Worm (Caenorhabditis elegans) whole organism, young adult: ENCODE data around the gene sms-5.

Source experiments
- F55B11.4 ChIP-seq: sonication (generic microtip); optimal IDR thresholded peaks from 2 replicates; lab custom pipeline; 2016; ENCODE audit warnings: missing compliant biosample characterization, missing genetic modification characterization, borderline replicate concordance; ENCODE audit not compliant: insufficient read depth
- Y56A3A.18 ChIP-seq: fragments of 200-800 bp; sonication (Bioruptor generic); IDR thresholded peaks from 2 replicates; pipeline ENCODE4 v1.3.6; 2022; ENCODE audit warnings: missing genetic modification reagents, missing genetic modification characterization, missing compliant biosample characterization
- akir-1 ChIP-seq: fragments of 200-800 bp; sonication (Bioruptor generic); optimal IDR thresholded peaks from 2 replicates; lab custom pipeline; 2018; ENCODE audit warnings: mild to moderate bottlenecking, missing genetic modification characterization, moderate library complexity, missing compliant biosample characterization
- ama-1 ChIP-seq, 3 experiments: fragments of 150-350 bp in 1 of 3; sonication (generic microtip) in 2 of 3; optimal IDR thresholded peaks; 2 replicates each; lab custom pipeline; 2014 to 2018; ENCODE audit warnings: missing biosample characterization in 2 of 3, missing genetic modification characterization in 2 of 3, missing genetic modification reagents in 2 of 3
- ceh-58 ChIP-seq: fragments of 200-800 bp; sonication (Bioruptor generic); IDR thresholded peaks from 2 replicates; pipeline ENCODE4 v1.3.6; 2022; ENCODE audit warnings: missing genetic modification characterization, missing compliant biosample characterization
- egl-18 ChIP-seq: fragments of 200-800 bp; sonication (Bioruptor generic); IDR thresholded peaks from 2 replicates; pipeline ENCODE4 v1.3.6; 2022; ENCODE audit warnings: missing genetic modification reagents, missing genetic modification characterization, missing compliant biosample characterization
- gei-17 ChIP-seq: fragments of 200-800 bp; sonication (Bioruptor generic); optimal IDR thresholded peaks from 2 replicates; lab custom pipeline; 2018; ENCODE audit warnings: mild to moderate bottlenecking, missing genetic modification characterization, missing compliant biosample characterization
- madf-3 ChIP-seq: fragments of 200-800 bp; sonication (Bioruptor generic); IDR thresholded peaks from 2 replicates; pipeline ENCODE4 v1.3.6; 2022; ENCODE audit warnings: missing genetic modification reagents, missing genetic modification characterization, missing compliant biosample characterization
- nhr-90 ChIP-seq: sonication (generic microtip); optimal IDR thresholded peaks from 2 replicates; lab custom pipeline; 2016; ENCODE audit warnings: missing genotype, mild to moderate bottlenecking, missing genetic modification characterization, missing compliant biosample characterization
- snpc-1.3 ChIP-seq: sonication (generic microtip); optimal IDR thresholded peaks from 2 replicates; lab custom pipeline; 2017; ENCODE audit warnings: missing genetic modification characterization, mild to moderate bottlenecking, missing compliant biosample characterization, antibody characterized with exemption, moderate library complexity, missing genotype, missing genetic modification reagents; ENCODE audit not compliant: insufficient read depth
- somi-1 ChIP-seq: fragments of 200-800 bp; sonication (Bioruptor generic); optimal IDR thresholded peaks from 2 replicates; lab custom pipeline; 2018; ENCODE audit warnings: mild to moderate bottlenecking, missing genetic modification characterization, missing compliant biosample characterization
- unc-62 ChIP-seq: fragments of 150-350 bp; optimal IDR thresholded peaks from 2 replicates; lab custom pipeline; 2014; ENCODE audit warnings: missing biosample characterization, missing genetic modification reagents, missing genetic modification characterization
- zfh-2 ChIP-seq: fragments of 200-800 bp; sonication (Bioruptor generic); conservative IDR thresholded peaks from 2 replicates; pipeline ENCODE4 v1.3.6; 2022; ENCODE audit warnings: missing genetic modification reagents, missing genetic modification characterization, missing compliant biosample characterization

DNA sequence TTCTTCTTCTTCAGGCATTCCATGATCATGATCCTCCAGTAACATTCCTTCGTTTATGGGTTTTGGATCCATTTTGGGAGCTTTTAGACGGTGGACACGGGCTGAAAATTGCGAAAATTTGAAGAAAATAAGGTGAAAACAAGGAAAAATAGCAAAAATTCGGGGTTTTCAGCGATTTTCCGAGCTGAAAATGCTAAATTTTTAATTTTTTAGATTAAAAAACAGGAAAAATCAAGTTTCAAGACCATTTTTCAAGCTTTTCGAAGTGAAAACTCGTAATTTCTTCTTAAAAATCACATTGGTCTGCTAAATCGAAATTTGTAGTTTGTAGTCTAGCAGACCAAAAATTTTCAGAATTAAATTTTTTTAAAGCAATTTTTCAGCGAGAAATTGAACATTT lies 28.0 kb upstream of the sms-5 start, which contains the start of gene nfyb-1:
- TF ChIP-seq ceh-58 (GFP tag; lab: Robert Waterston, UW) = no peak
- no peak for TF ChIP-seq snpc-1.3
- no peak for TF ChIP-seq nhr-90 (tag; lab: Kevin White, UChicago)
- TF ChIP-seq akir-1 = no peak
- TF ChIP-seq ama-1 (optimal IDR thresholded peaks at IDR 0.05; lab: Kevin White, UChicago) = no peak
- TF ChIP-seq ama-1 (GFP tag; optimal IDR thresholded peaks at IDR 0.05; lab: Kevin White, UChicago) = no peak
- no peak for TF ChIP-seq egl-18
- TF ChIP-seq somi-1 = no peak
- TF ChIP-seq zfh-2 (GFP tag; lab: Robert Waterston, UW) = no peak
- TF ChIP-seq madf-3 (GFP tag; lab: Robert Waterston, UW) = no peak
- TF ChIP-seq F55B11.4 = no peak
- TF ChIP-seq unc-62 (GFP tag; lab: Kevin White, UChicago) = no peak
- no peak for TF ChIP-seq gei-17 (GFP tag; lab: Kevin White, UChicago)
- TF ChIP-seq Y56A3A.18 = no peak
